Fruit fly (Drosophila melanogaster) whole organism, prepupa: Measurements from ENCODE around the gene rsh.

Experiments used
- CG10631 ChIP-seq: fragments of 200-800 bp; sonication (Bioruptor generic); optimal IDR thresholded peaks from 2 replicates; lab custom pipeline; 2016; ENCODE audit warnings: missing biosample characterization, missing genetic modification characterization
- CG10669 ChIP-seq: fragments of 200-800 bp; sonication (Bioruptor generic); optimal IDR thresholded peaks from 3 replicates; lab custom pipeline; 2018; ENCODE audit warnings: missing biosample characterization, mild to moderate bottlenecking, missing genetic modification characterization, moderate library complexity
- CG1621 ChIP-seq: fragments of 200-800 bp; sonication (Bioruptor generic); optimal IDR thresholded peaks from 3 replicates; lab custom pipeline; 2018; ENCODE audit warnings: missing biosample characterization, mild to moderate bottlenecking, missing genetic modification characterization
- CG8632 ChIP-seq: fragments of 200-800 bp; sonication (Bioruptor generic); optimal IDR thresholded peaks from 3 replicates; lab custom pipeline; 2016; ENCODE audit warnings: missing biosample characterization, missing genetic modification characterization
- Ets96B ChIP-seq: fragments of 200-800 bp; optimal IDR thresholded peaks from 2 replicates; lab custom pipeline; 2019; ENCODE audit warnings: missing biosample characterization, mild to moderate bottlenecking, missing genetic modification characterization, moderate library complexity
- Gug ChIP-seq: fragments of 200-800 bp; sonication (Bioruptor generic); IDR thresholded peaks from 2 replicates; pipeline ENCODE4 v1.3.6; 2022; ENCODE audit warnings: missing biosample characterization, missing genetic modification characterization
- dsx ChIP-seq: fragments of 200-800 bp; optimal IDR thresholded peaks from 3 replicates; lab custom pipeline; 2019; ENCODE audit warnings: missing biosample characterization, mild to moderate bottlenecking, missing genetic modification characterization, moderate library complexity; ENCODE audit not compliant: poor library complexity, severe bottlenecking

dm6 chrX:13089375-13089774, 101.0 kb downstream of the rsh start:
- TF ChIP-seq CG1621 (tag; lab: Kevin White, UChicago): no peak
- no peak for TF ChIP-seq Ets96B (tag; lab: Kevin White, UChicago)
- no peak for TF ChIP-seq CG10631 (GFP tag; lab: Kevin White, UChicago)
- no peak for TF ChIP-seq CG8632 (GFP tag; lab: Kevin White, UChicago)
- no peak for TF ChIP-seq CG10669
- no peak for TF ChIP-seq Gug
- TF ChIP-seq dsx: no peak
